Fruit fly (Drosophila melanogaster): ENCODE results near the gene CG5828.

dm6 chr2L:5096761-5097160 lies 3.0 kb downstream of the CG5828 start:
- TF ChIP-seq CTCF (optimal IDR thresholded peaks at IDR 0.05) (no peak), CG8478 (optimal IDR thresholded peaks at IDR 0.05) (no peak)
